Worm (Caenorhabditis elegans) whole organism, L1 larva: Measurements from ENCODE around the gene F19B10.1.

Experiments
- C04F5.9 ChIP-seq: sonication (generic microtip); optimal IDR thresholded peaks from 2 replicates; lab custom pipeline; 2016; ENCODE audit warnings: missing genetic modification characterization, missing compliant biosample characterization
- C16A3.4 ChIP-seq: fragments of 150-350 bp; optimal IDR thresholded peaks from 2 replicates; lab custom pipeline; 2014; ENCODE audit warnings: missing biosample characterization, missing genetic modification characterization
- C34B4.2 ChIP-seq: sonication (generic microtip); optimal IDR thresholded peaks from 2 replicates; lab custom pipeline; 2017; ENCODE audit warnings: mild to moderate bottlenecking, missing genetic modification characterization, missing compliant biosample characterization
- F16B12.6 ChIP-seq: fragments of 150-350 bp; optimal IDR thresholded peaks from 2 replicates; lab custom pipeline; 2014; ENCODE audit warnings: missing biosample characterization, missing genetic modification characterization
- Y116A8C.19 ChIP-seq: sonication (generic microtip); optimal IDR thresholded peaks from 2 replicates; lab custom pipeline; 2016; ENCODE audit warnings: missing compliant biosample characterization, missing genetic modification characterization, borderline replicate concordance
- aha-1 ChIP-seq: fragments of 150-350 bp; optimal IDR thresholded peaks from 2 replicates; lab custom pipeline; 2014; ENCODE audit warnings: missing biosample characterization, missing genetic modification characterization
- alr-1 ChIP-seq: fragments of 200-800 bp; sonication (Bioruptor generic); optimal IDR thresholded peaks from 2 replicates; lab custom pipeline; 2018; ENCODE audit warnings: borderline replicate concordance, mild to moderate bottlenecking, missing genetic modification characterization, missing compliant biosample characterization
- ceh-63 ChIP-seq: fragments of 200-800 bp; sonication (Bioruptor generic); optimal IDR thresholded peaks from 2 replicates; lab custom pipeline; 2018; ENCODE audit warnings: mild to moderate bottlenecking, missing genetic modification characterization, missing compliant biosample characterization
- ceh-82 ChIP-seq, 3 experiments: fragments of 150-350 bp in 1 of 3; sonication (generic microtip) in 2 of 3; optimal IDR thresholded peaks; 2 replicates each; lab custom pipeline; 2014 to 2017; ENCODE audit warnings: missing biosample characterization in 3 of 3, missing genetic modification characterization in 3 of 3
- ceh-88 ChIP-seq: fragments of 200-800 bp; sonication (Bioruptor generic); IDR thresholded peaks from 2 replicates; pipeline ENCODE4 v1.3.6; 2022; ENCODE audit warnings: missing genetic modification characterization, missing compliant biosample characterization
- ceh-90 ChIP-seq: sonication (generic microtip); optimal IDR thresholded peaks from 2 replicates; lab custom pipeline; 2016; ENCODE audit warnings: missing genetic modification characterization, missing compliant biosample characterization
- ces-1 ChIP-seq: fragments of 150-350 bp; optimal IDR thresholded peaks from 2 replicates; lab custom pipeline; 2014; ENCODE audit warnings: missing biosample characterization, missing genetic modification reagents, missing genetic modification characterization
- efl-1 ChIP-seq, 4 experiments: fragments of 150-350 bp; optimal IDR thresholded peaks in 3 of 4; peaks in 1 of 4; 1 replicate in 1 of 4; 2 replicates in 3 of 4; lab custom pipeline; 2014; ENCODE audit warnings: missing biosample characterization in 2 of 4, missing genetic modification characterization in 2 of 4, missing genetic modification reagents in 2 of 4
- egl-13 ChIP-seq: sonication (generic microtip); optimal IDR thresholded peaks from 2 replicates; lab custom pipeline; 2016; ENCODE audit warnings: missing genotype, missing genetic modification reagents, missing genetic modification characterization, missing compliant biosample characterization
- egl-27 ChIP-seq, 2 experiments: fragments of 150-350 bp in 1 of 2; sonication (generic microtip); optimal IDR thresholded peaks; 3 replicates each; lab custom pipeline; 2017 to 2018; ENCODE audit warnings: missing biosample characterization in 2 of 2, missing genetic modification characterization in 2 of 2, missing genetic modification reagents in 2 of 2
- elt-3 ChIP-seq, 6 experiments: fragments of 150-350 bp in 1 of 6; sonication (generic microtip); optimal IDR thresholded peaks; 2 replicates each; lab custom pipeline; 2017 to 2018; ENCODE audit warnings: missing biosample characterization in 6 of 6, missing genetic modification characterization in 6 of 6, inconsistent platforms in 1 of 6
- fkh-10 ChIP-seq: sonication (generic microtip); optimal IDR thresholded peaks from 2 replicates; lab custom pipeline; 2017; ENCODE audit warnings: missing biosample characterization, missing genetic modification reagents, missing genetic modification characterization
- fos-1 ChIP-seq: fragments of 150-350 bp; optimal IDR thresholded peaks from 2 replicates; lab custom pipeline; 2014; ENCODE audit warnings: missing biosample characterization, missing genetic modification characterization
- grh-1 ChIP-seq: fragments of 200-800 bp; sonication (Bioruptor generic); IDR thresholded peaks from 2 replicates; pipeline ENCODE4 v1.3.6; 2022; ENCODE audit warnings: missing genetic modification reagents, missing genetic modification characterization, missing compliant biosample characterization
- lin-39 ChIP-seq: fragments of 150-350 bp; optimal IDR thresholded peaks from 2 replicates; lab custom pipeline; 2014; ENCODE audit warnings: missing biosample characterization, missing genetic modification reagents, missing genetic modification characterization
- lir-3 ChIP-seq: sonication (generic microtip); optimal IDR thresholded peaks from 2 replicates; lab custom pipeline; 2016; ENCODE audit warnings: mild to moderate bottlenecking, missing genetic modification characterization, moderate library complexity, missing compliant biosample characterization; ENCODE audit not compliant: poor library complexity
- mab-9 ChIP-seq: fragments of 200-800 bp; sonication (Bioruptor generic); IDR thresholded peaks from 2 replicates; pipeline ENCODE4 v1.3.6; 2022; ENCODE audit warnings: missing genetic modification reagents, missing genetic modification characterization, missing compliant biosample characterization
- mef-2 ChIP-seq: fragments of 150-350 bp; optimal IDR thresholded peaks from 2 replicates; lab custom pipeline; 2014; ENCODE audit warnings: missing biosample characterization, missing genetic modification characterization
- nhr-12 ChIP-seq: sonication (generic microtip); optimal IDR thresholded peaks from 2 replicates; lab custom pipeline; 2017; ENCODE audit warnings: missing biosample characterization, missing genetic modification characterization
- nhr-28 ChIP-seq: fragments of 150-350 bp; optimal IDR thresholded peaks from 2 replicates; lab custom pipeline; 2014; ENCODE audit warnings: missing biosample characterization, missing genetic modification characterization
- nhr-71 ChIP-seq: sonication (generic microtip); optimal IDR thresholded peaks from 2 replicates; lab custom pipeline; 2016; ENCODE audit warnings: mild to moderate bottlenecking, missing genetic modification characterization, moderate library complexity, missing compliant biosample characterization
- nhr-77 ChIP-seq: fragments of 150-350 bp; optimal IDR thresholded peaks from 2 replicates; lab custom pipeline; 2014; ENCODE audit warnings: missing biosample characterization, missing genetic modification characterization
- pag-3 ChIP-seq: sonication (generic microtip); optimal IDR thresholded peaks from 2 replicates; lab custom pipeline; 2017; ENCODE audit warnings: missing genetic modification characterization, mild to moderate bottlenecking, missing compliant biosample characterization, antibody characterized with exemption, borderline replicate concordance; ENCODE audit not compliant: insufficient read depth
- pax-3 ChIP-seq: fragments of 200-800 bp; sonication (Bioruptor generic); optimal IDR thresholded peaks from 2 replicates; lab custom pipeline; 2018; ENCODE audit warnings: mild to moderate bottlenecking, missing genetic modification characterization, moderate library complexity, missing compliant biosample characterization
- pqm-1 ChIP-seq: sonication (generic microtip); optimal IDR thresholded peaks from 3 replicates; lab custom pipeline; 2017; ENCODE audit warnings: missing biosample characterization, missing genetic modification characterization
- rnt-1 ChIP-seq: sonication (generic microtip); optimal IDR thresholded peaks from 2 replicates; lab custom pipeline; 2016; ENCODE audit warnings: mild to moderate bottlenecking, missing genetic modification characterization, moderate library complexity, missing compliant biosample characterization
- sox-4 ChIP-seq: sonication (generic microtip); optimal IDR thresholded peaks from 2 replicates; lab custom pipeline; 2016; ENCODE audit warnings: missing genetic modification characterization, missing compliant biosample characterization
- sptf-1 ChIP-seq: fragments of 150-350 bp; optimal IDR thresholded peaks from 2 replicates; lab custom pipeline; 2014; ENCODE audit warnings: missing biosample characterization, missing genetic modification characterization
- sup-37 ChIP-seq: fragments of 200-800 bp; sonication (Bioruptor generic); optimal IDR thresholded peaks from 2 replicates; lab custom pipeline; 2018; ENCODE audit warnings: mild to moderate bottlenecking, missing genetic modification characterization, missing compliant biosample characterization
- swsn-7 ChIP-seq: sonication (generic microtip); optimal IDR thresholded peaks from 2 replicates; lab custom pipeline; 2016; ENCODE audit warnings: missing genetic modification characterization, missing compliant biosample characterization
- unc-130 ChIP-seq: fragments of 150-350 bp; optimal IDR thresholded peaks from 2 replicates; lab custom pipeline; 2017; ENCODE audit warnings: missing biosample characterization, missing genetic modification characterization, inconsistent platforms
- unc-62 ChIP-seq: fragments of 150-350 bp; optimal IDR thresholded peaks from 2 replicates; lab custom pipeline; 2014; ENCODE audit warnings: missing biosample characterization, missing genetic modification reagents, missing genetic modification characterization
- unc-86 ChIP-seq: sonication (generic microtip); optimal IDR thresholded peaks from 2 replicates; lab custom pipeline; 2016; ENCODE audit warnings: missing genetic modification characterization, missing compliant biosample characterization
- unc-98 ChIP-seq: fragments of 200-800 bp; sonication (Bioruptor generic); IDR thresholded peaks from 2 replicates; pipeline ENCODE4 v1.3.6; 2022; ENCODE audit warnings: missing genetic modification characterization, missing compliant biosample characterization
- xbp-1 ChIP-seq: sonication (generic microtip); optimal IDR thresholded peaks from 2 replicates; lab custom pipeline; 2016; ENCODE audit warnings: missing genetic modification characterization, missing compliant biosample characterization
- zag-1 ChIP-seq: fragments of 150-350 bp; optimal IDR thresholded peaks from 2 replicates; lab custom pipeline; 2014; ENCODE audit warnings: missing biosample characterization, missing genetic modification characterization
- zip-4 ChIP-seq: fragments of 200-800 bp; sonication (Bioruptor generic); optimal IDR thresholded peaks from 2 replicates; lab custom pipeline; 2018; ENCODE audit warnings: mild to moderate bottlenecking, missing genetic modification characterization, moderate library complexity, missing compliant biosample characterization

Gene F19B10.1

DNA sequence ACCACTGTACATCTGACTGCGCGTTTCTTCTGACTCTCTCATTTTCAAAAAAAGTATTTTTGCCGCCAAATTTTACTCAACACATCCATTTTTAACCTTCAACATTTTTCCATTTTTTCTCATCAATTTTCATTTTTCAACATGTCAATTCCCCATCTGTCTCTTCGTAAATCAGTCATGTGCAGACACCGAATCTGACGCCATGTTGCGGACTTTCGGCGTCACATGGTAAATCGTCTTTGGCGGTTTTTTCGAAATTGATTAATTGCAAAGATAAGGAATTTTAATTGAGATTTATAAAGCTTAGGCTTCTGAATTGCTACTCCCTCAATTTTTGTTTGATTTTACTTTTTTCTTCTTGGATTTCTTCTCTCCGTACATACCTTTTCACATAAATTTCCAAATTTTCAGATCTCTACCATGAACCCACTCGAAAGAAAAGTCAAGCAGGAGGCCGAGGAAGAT lies at the start of gene F19B10.1 (continued):
- TF ChIP-seq egl-27 (tag; optimal IDR thresholded peaks at IDR 0.05; lab: Kevin White, UChicago): no peak
- peak; percentile 94 for TF ChIP-seq unc-130 (tag; lab: Kevin White, UChicago)
- TF ChIP-seq alr-1 (tag; lab: Kevin White, UChicago): no peak
- no peak for TF ChIP-seq pax-3 (tag; lab: Kevin White, UChicago)
- peak; percentile 20 for TF ChIP-seq pag-3 (tag; lab: Kevin White, UChicago)
- TF ChIP-seq lin-39 (tag; lab: Kevin White, UChicago): peak; percentile 73
- TF ChIP-seq ceh-88 (GFP tag; lab: Robert Waterston, UW): no peak
- TF ChIP-seq unc-98 (GFP tag; lab: Robert Waterston, UW): no peak
- peak; percentile 74 to 94 for TF ChIP-seq efl-1 (optimal IDR thresholded peaks at IDR 0.05; lab: Kevin White, UChicago)
- peak; percentile 93 to 99 for TF ChIP-seq efl-1 (GFP tag; optimal IDR thresholded peaks at IDR 0.05 in 1 of 2; lab: Kevin White, UChicago)
- peak; percentile 36 for TF ChIP-seq nhr-77 (tag; lab: Kevin White, UChicago)
- no peak for TF ChIP-seq sox-4 (tag; lab: Kevin White, UChicago)
- peak; percentile 65 for TF ChIP-seq swsn-7 (tag; lab: Kevin White, UChicago)
- TF ChIP-seq ceh-90 (tag; lab: Kevin White, UChicago): no peak
- peak; percentile 85 for TF ChIP-seq nhr-71 (tag; lab: Kevin White, UChicago)
- TF ChIP-seq sptf-1: no peak
- TF ChIP-seq fos-1 (tag; lab: Kevin White, UChicago): no peak
- peak in 3 of 6 experiments; percentile 62 to 95 (median 85) for TF ChIP-seq elt-3 (tag; optimal IDR thresholded peaks at IDR 0.05; lab: Kevin White, UChicago)
- no peak for TF ChIP-seq egl-13 (tag; lab: Kevin White, UChicago)
- no peak for TF ChIP-seq fkh-10 (GFP tag; lab: Kevin White, UChicago)
- no peak for TF ChIP-seq aha-1 (tag; lab: Kevin White, UChicago)

DNA sequence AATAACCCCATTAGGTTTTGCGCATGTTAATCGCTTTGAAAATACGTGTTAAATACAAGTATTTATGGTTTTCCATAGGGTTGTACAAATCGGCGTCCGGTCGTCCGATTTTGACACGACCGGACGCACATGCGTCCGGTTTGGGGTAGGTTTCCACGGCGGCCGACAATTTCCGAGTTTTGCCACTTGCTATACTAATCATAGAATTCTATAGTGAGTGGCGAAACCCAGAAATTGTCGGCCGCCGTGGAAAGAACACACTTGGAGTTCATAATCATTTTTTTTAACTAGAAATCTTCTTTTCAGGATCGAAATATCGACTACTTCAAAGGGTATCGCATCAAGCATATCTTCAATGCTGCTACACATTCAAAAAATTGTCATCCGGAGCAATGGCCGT lies 48.2 kb upstream of the F19B10.1 start:
- TF ChIP-seq ces-1 (GFP tag; lab: Kevin White, UChicago) (no peak), swsn-7 (tag; lab: Kevin White, UChicago) (no peak), pqm-1 (tag; lab: Kevin White, UChicago) (no peak), C04F5.9 (no peak), grh-1 (GFP tag; lab: Robert Waterston, UW) (no peak), unc-86 (tag; lab: Kevin White, UChicago) (no peak), sptf-1 (no peak)

DNA sequence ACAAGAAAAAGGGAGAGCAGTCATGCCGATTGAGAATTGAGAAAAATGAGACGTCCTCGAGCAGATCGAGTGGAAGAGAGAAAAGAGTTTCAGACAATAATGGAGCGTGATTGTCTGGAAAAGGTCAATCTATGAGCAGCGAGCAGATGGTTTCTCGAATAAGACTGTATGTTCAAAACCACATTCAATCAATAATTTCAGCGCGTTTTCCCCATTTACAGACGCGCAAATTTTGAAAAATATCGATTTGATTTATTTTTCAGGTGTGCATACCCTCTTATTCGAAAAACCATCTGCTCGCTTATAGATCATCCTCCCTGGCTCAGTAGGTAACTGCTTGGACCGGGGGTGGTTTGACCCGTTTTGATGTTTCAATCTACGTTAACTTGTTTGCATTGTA lies 43.7 kb upstream of the F19B10.1 start, which contains the start of gene fbxb-31:
fbxb-31 (minus strand) TSS at position 101 of the 400 bp plus-strand sequence.
- no peak for TF ChIP-seq lir-3
- no peak for TF ChIP-seq xbp-1 (tag; lab: Kevin White, UChicago)
- TF ChIP-seq mef-2: no peak
- TF ChIP-seq ceh-90 (tag; lab: Kevin White, UChicago): no peak
- no peak for TF ChIP-seq sptf-1
- no peak for TF ChIP-seq ceh-82 (tag; optimal IDR thresholded peaks at IDR 0.05; lab: Kevin White, UChicago)
- TF ChIP-seq zip-4 (GFP tag; lab: Kevin White, UChicago): no peak
- no peak for TF ChIP-seq Y116A8C.19 (tag; lab: Kevin White, UChicago)
- no peak for TF ChIP-seq pqm-1 (tag; lab: Kevin White, UChicago)
- TF ChIP-seq fkh-10 (GFP tag; lab: Kevin White, UChicago): no peak

DNA sequence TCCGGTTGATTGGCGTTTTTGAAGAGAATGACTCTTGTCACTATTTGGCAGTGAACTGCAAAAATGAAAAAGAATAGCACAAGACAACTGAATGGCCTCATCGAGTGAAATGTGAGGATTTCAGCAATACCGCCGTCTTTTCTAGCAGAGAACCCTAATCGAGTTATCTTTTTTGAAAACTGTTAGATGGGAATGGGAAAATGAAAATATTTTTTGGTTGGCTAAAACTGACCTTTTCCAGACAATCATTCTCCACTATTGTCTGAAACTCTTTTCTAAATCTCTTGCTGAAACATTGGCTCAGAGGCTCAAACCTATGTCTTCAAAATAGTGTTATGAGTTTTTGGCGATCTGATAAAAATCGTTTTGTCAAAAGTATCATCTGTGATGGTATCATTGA lies 42.8 kb upstream of the F19B10.1 start, which contains the start of gene M151.10:
M151.10 (minus strand) TSS at position 101 of the 400 bp plus-strand sequence.
- no peak for TF ChIP-seq nhr-28 (tag; lab: Kevin White, UChicago)
- no peak for TF ChIP-seq unc-86 (tag; lab: Kevin White, UChicago)
- no peak for TF ChIP-seq zag-1 (tag; lab: Kevin White, UChicago)
- TF ChIP-seq swsn-7 (tag; lab: Kevin White, UChicago): no peak
- TF ChIP-seq ceh-63 (GFP tag; lab: Kevin White, UChicago): no peak
- TF ChIP-seq xbp-1 (tag; lab: Kevin White, UChicago): no peak
- TF ChIP-seq sup-37 (GFP tag; lab: Kevin White, UChicago): no peak
- no peak for TF ChIP-seq unc-62 (GFP tag; lab: Kevin White, UChicago)
- TF ChIP-seq mab-9 (GFP tag; lab: Robert Waterston, UW): no peak
- no peak for TF ChIP-seq C16A3.4 (tag; lab: Kevin White, UChicago)
- no peak for TF ChIP-seq C34B4.2 (tag; lab: Kevin White, UChicago)
- TF ChIP-seq nhr-12: no peak
- no peak for TF ChIP-seq ceh-82 (tag; optimal IDR thresholded peaks at IDR 0.05; lab: Kevin White, UChicago)
- no peak for TF ChIP-seq F16B12.6 (tag; lab: Kevin White, UChicago)
- TF ChIP-seq sox-4 (tag; lab: Kevin White, UChicago): no peak
- TF ChIP-seq rnt-1: no peak
- TF ChIP-seq pqm-1 (tag; lab: Kevin White, UChicago): no peak
- TF ChIP-seq Y116A8C.19 (tag; lab: Kevin White, UChicago): no peak
